Worm (Caenorhabditis elegans): ENCODE results near the gene ptr-9.

Gene ptr-9

ce11 chrIII:9152950-9153349, 8.5 kb downstream of the ptr-9 start:
- peak; percentile 35 for TF ChIP-seq somi-1 (GFP tag; optimal IDR thresholded peaks at IDR 0.05)
- TF ChIP-seq xnd-1 (tag; optimal IDR thresholded peaks at IDR 0.05) = no peak
- no peak for TF ChIP-seq ceh-40 (GFP tag; IDR thresholded peaks at IDR 0.05)
- no peak for TF ChIP-seq C17E4.6 (GFP tag; IDR thresholded peaks at IDR 0.05)

ce11 chrIII:9151782-9152181, 9.7 kb downstream of the ptr-9 start:
- TF ChIP-seq snpc-3.4 (tag; optimal IDR thresholded peaks at IDR 0.05) (no peak), ceh-100 (GFP tag; IDR thresholded peaks at IDR 0.05) (no peak), Y56A3A.18 (GFP tag; IDR thresholded peaks at IDR 0.05) (no peak), lin-40 (tag; optimal IDR thresholded peaks at IDR 0.05) (no peak), die-1 (tag; optimal IDR thresholded peaks at IDR 0.05) (no peak), ets-4 (GFP tag; optimal IDR thresholded peaks at IDR 0.05) (no peak), nfya-1 (tag; optimal IDR thresholded peaks at IDR 0.05; ENCODE audit: borderline replicate concordance, insufficient read depth) (no peak), cebp-2 (GFP tag; IDR thresholded peaks at IDR 0.05) (no peak), Y67H2A.10 (GFP tag; conservative IDR thresholded peaks at IDR 0.05) (no peak), lir-1 (GFP tag; conservative IDR thresholded peaks at IDR 0.05) (no peak), Y79H2A.3 (GFP tag; conservative IDR thresholded peaks at IDR 0.05) (no peak), sptf-2 (GFP tag; optimal IDR thresholded peaks at IDR 0.05) (no peak), snpc-4 (GFP tag; optimal IDR thresholded peaks at IDR 0.05) (no peak), snpc-4 (tag; optimal IDR thresholded peaks at IDR 0.05) (no peak), snpc-1.3 (tag; optimal IDR thresholded peaks at IDR 0.05; ENCODE audit: insufficient read depth) (no peak)

ce11 chrIII:9149132-9149531, 12.3 kb downstream of the ptr-9 start:
- no peak for TF ChIP-seq Y53F4B.3 (GFP tag; IDR thresholded peaks at IDR 0.05)
- TF ChIP-seq snpc-4 (GFP tag; optimal IDR thresholded peaks at IDR 0.05) = no peak
- TF ChIP-seq snpc-4 (tag; optimal IDR thresholded peaks at IDR 0.05) = no peak
- TF ChIP-seq madf-8 (GFP tag; conservative IDR thresholded peaks at IDR 0.05) = no peak
- TF ChIP-seq attf-5 (GFP tag; optimal IDR thresholded peaks at IDR 0.05) = no peak
- no peak for TF ChIP-seq lin-26 (GFP tag; IDR thresholded peaks at IDR 0.05)
- no peak for TF ChIP-seq madf-6 (GFP tag; IDR thresholded peaks at IDR 0.05)
- TF ChIP-seq F23B12.7 (tag; optimal IDR thresholded peaks at IDR 0.05; ENCODE audit: insufficient read depth) = no peak
- no peak for TF ChIP-seq ztf-18 (tag; optimal IDR thresholded peaks at IDR 0.05)
- TF ChIP-seq unc-130 (GFP tag; optimal IDR thresholded peaks at IDR 0.05) = no peak

ce11 chrIII:9145765-9146164, 15.7 kb downstream of the ptr-9 start, which contains the start of gene ZK512.8:
Gene ZK512.8, plus strand, starts transcription at chrIII:9146065.
- TF ChIP-seq bed-1 (GFP tag; IDR thresholded peaks at IDR 0.05) = no peak
- TF ChIP-seq mel-28 (tag; optimal IDR thresholded peaks at IDR 0.05; ENCODE audit: borderline replicate concordance) = no peak
- no peak for TF ChIP-seq zfh-2 (GFP tag; conservative IDR thresholded peaks at IDR 0.05)
- no peak for TF ChIP-seq ama-1 (optimal IDR thresholded peaks at IDR 0.05)
- TF ChIP-seq ama-1 (GFP tag; optimal IDR thresholded peaks at IDR 0.05) = no peak

ce11 chrIII:9144744-9145390, 16.6 kb downstream of the ptr-9 start, which contains the start of the genes ZK512.2 and ZK512.4:
Gene ZK512.2, minus strand, starts transcription at chrIII:9144794.
Gene ZK512.4, plus strand, starts transcription at chrIII:9145340.
- TF ChIP-seq madf-6 (GFP tag; IDR thresholded peaks at IDR 0.05) = no peak
- peak in 1 of 2 experiments; percentile 0 for TF ChIP-seq let-607 (tag; optimal IDR thresholded peaks at IDR 0.05)
- TF ChIP-seq F23B12.7 (tag; optimal IDR thresholded peaks at IDR 0.05; ENCODE audit: insufficient read depth) = peak; percentile 55

Data from whole organism, young adult.